Worm (Caenorhabditis elegans) whole organism, L4 larva: ENCODE data around the gene C34F6.5.

ENCODE experiments used
- F44E2.7 ChIP-seq: fragments of 200-800 bp; sonication (Bioruptor generic); IDR thresholded peaks from 2 replicates; pipeline ENCODE4 v2.1.2; 2022; ENCODE audit warnings: missing genetic modification characterization, missing compliant biosample characterization
- Y75B8A.6 ChIP-seq: fragments of 200-800 bp; sonication (Bioruptor generic); IDR thresholded peaks from 2 replicates; pipeline ENCODE4 v1.3.6; 2022; ENCODE audit warnings: missing genetic modification reagents, missing genetic modification characterization, missing compliant biosample characterization
- aha-1 ChIP-seq: fragments of 150-350 bp; peaks from one replicate; lab custom pipeline; 2014; ENCODE audit warnings: missing biosample characterization, missing genetic modification characterization
- arid-1 ChIP-seq: fragments of 200-800 bp; sonication (Bioruptor generic); conservative IDR thresholded peaks from 2 replicates; pipeline ENCODE4 v1.3.6; 2022; ENCODE audit warnings: missing genetic modification reagents, missing genetic modification characterization, missing compliant biosample characterization
- ceh-44 ChIP-seq: fragments of 200-800 bp; sonication (Bioruptor generic); IDR thresholded peaks from 2 replicates; pipeline ENCODE4 v1.3.6; 2022; ENCODE audit warnings: missing genetic modification reagents, missing genetic modification characterization, missing compliant biosample characterization
- ceh-62 ChIP-seq: sonication (generic microtip); optimal IDR thresholded peaks from 2 replicates; lab custom pipeline; 2017; ENCODE audit warnings: missing biosample characterization, missing genetic modification characterization
- daf-16 ChIP-seq, 3 experiments: sonication (generic microtip); optimal IDR thresholded peaks; 2 replicates each; lab custom pipeline; 2016 to 2017; ENCODE audit warnings: missing genetic modification characterization in 3 of 3, missing genetic modification reagents in 3 of 3, mild to moderate bottlenecking in 2 of 3, missing compliant biosample characterization in 2 of 3, missing biosample characterization in 1 of 3, moderate library complexity in 1 of 3
- daf-8 ChIP-seq: fragments of 200-800 bp; sonication (Bioruptor generic); IDR thresholded peaks from 2 replicates; pipeline ENCODE4 v1.3.6; 2022; ENCODE audit warnings: missing genetic modification characterization, missing compliant biosample characterization
- dmd-6 ChIP-seq: fragments of 200-800 bp; sonication (Bioruptor generic); IDR thresholded peaks from 2 replicates; pipeline ENCODE4 v1.3.6; 2022; ENCODE audit warnings: missing genetic modification reagents, missing genetic modification characterization, missing compliant biosample characterization
- dpl-1 ChIP-seq: fragments of 150-350 bp; optimal IDR thresholded peaks from 2 replicates; lab custom pipeline; 2014; ENCODE audit warnings: missing biosample characterization, missing genetic modification reagents, missing genetic modification characterization
- dve-1 ChIP-seq: sonication (generic microtip); optimal IDR thresholded peaks from 2 replicates; lab custom pipeline; 2017; ENCODE audit warnings: antibody characterized with exemption, mild to moderate bottlenecking, missing genetic modification characterization, missing compliant biosample characterization; ENCODE audit not compliant: insufficient read depth
- egl-43 ChIP-seq: fragments of 200-800 bp; sonication (Bioruptor generic); IDR thresholded peaks from 2 replicates; pipeline ENCODE4 v1.3.6; 2022; ENCODE audit warnings: missing genetic modification reagents, missing genetic modification characterization, missing compliant biosample characterization
- hif-1 ChIP-seq, 2 experiments: sonication (generic microtip); optimal IDR thresholded peaks; 2 replicates each; lab custom pipeline; 2016 to 2017; ENCODE audit warnings: missing compliant biosample characterization in 2 of 2, missing genetic modification characterization in 2 of 2, missing genetic modification reagents in 2 of 2, missing genotype in 2 of 2, mild to moderate bottlenecking in 1 of 2
- lim-7 ChIP-seq: fragments of 200-800 bp; sonication (Bioruptor generic); IDR thresholded peaks from 2 replicates; pipeline ENCODE4 v1.3.6; 2022; ENCODE audit warnings: missing genetic modification characterization, missing compliant biosample characterization
- lir-3 ChIP-seq: sonication (generic microtip); optimal IDR thresholded peaks from 2 replicates; lab custom pipeline; 2016; ENCODE audit warnings: mild to moderate bottlenecking, missing genetic modification characterization, missing compliant biosample characterization
- madf-5 ChIP-seq, 2 experiments: fragments of 200-800 bp; sonication (Bioruptor generic); IDR thresholded peaks; 2 replicates each; pipeline ENCODE4 v1.3.6; 2022; ENCODE audit warnings: missing compliant biosample characterization in 2 of 2, missing genetic modification characterization in 2 of 2
- mdt-29 ChIP-seq: fragments of 200-800 bp; sonication (Bioruptor generic); IDR thresholded peaks from 2 replicates; pipeline ENCODE4 v1.3.6; 2022; ENCODE audit warnings: missing genetic modification reagents, missing genetic modification characterization, missing compliant biosample characterization
- saeg-2 ChIP-seq: fragments of 200-800 bp; sonication (Bioruptor generic); IDR thresholded peaks from 2 replicates; pipeline ENCODE4 v1.3.6; 2022; ENCODE audit warnings: missing genetic modification reagents, missing genetic modification characterization, missing compliant biosample characterization
- spr-3 ChIP-seq: fragments of 200-800 bp; sonication (Bioruptor generic); optimal IDR thresholded peaks from 2 replicates; lab custom pipeline; 2018; ENCODE audit warnings: mild to moderate bottlenecking, missing genetic modification characterization, missing compliant biosample characterization
- vab-7 ChIP-seq: fragments of 200-800 bp; sonication (Bioruptor generic); IDR thresholded peaks from 2 replicates; pipeline ENCODE4 v1.3.6; 2022; ENCODE audit warnings: missing genetic modification reagents, missing genetic modification characterization, missing compliant biosample characterization
- zip-11 ChIP-seq: fragments of 200-800 bp; sonication (Bioruptor generic); IDR thresholded peaks from 2 replicates; pipeline ENCODE4 v1.3.6; 2022; ENCODE audit warnings: missing genetic modification characterization, missing compliant biosample characterization
- zip-2 ChIP-seq: fragments of 150-350 bp; optimal IDR thresholded peaks from 2 replicates; lab custom pipeline; 2014; ENCODE audit warnings: missing biosample characterization, missing genetic modification characterization

C34F6.5 gene

ce11 chrX:11162778-11163584, 45.7 kb downstream of the C34F6.5 start (continued):
- TF ChIP-seq egl-43 (no peak), zip-2 (tag; lab: Kevin White, UChicago) (no peak), mdt-29 (peak; percentile 36; the same call in 1 of the 2 replicates), vab-7 (peak; percentile 67), daf-16 (GFP tag; optimal IDR thresholded peaks at IDR 0.05; lab: Kevin White, UChicago) (peak in 1 of 2 experiments; percentile 67), daf-16 (tag; optimal IDR thresholded peaks at IDR 0.05; lab: Kevin White, UChicago) (no peak), ceh-62 (tag; lab: Kevin White, UChicago) (no peak), Y75B8A.6 (GFP tag; lab: Robert Waterston, UW) (no peak), saeg-2 (GFP tag; lab: Robert Waterston, UW) (0 out of 2 replicates have a peak, but pooled peaks have one; percentile 34)

ce11 chrX:11160537-11160936, 48.2 kb downstream of the C34F6.5 start, which contains the start of gene C05C9.1:
Gene C05C9.1 (plus strand): TSS chrX:11160837.
- TF ChIP-seq spr-3 (no peak), aha-1 (tag; lab: Kevin White, UChicago) (no peak), dve-1 (tag; lab: Kevin White, UChicago) (no peak), daf-8 (GFP tag; lab: Robert Waterston, UW) (no peak), madf-5 (GFP tag; IDR thresholded peaks at IDR 0.05; lab: Robert Waterston, UW) (no peak), dpl-1 (no peak), arid-1 (no peak), lir-3 (tag; lab: Kevin White, UChicago) (no peak), ceh-44 (no peak), lim-7 (GFP tag; lab: Robert Waterston, UW) (no peak), zip-11 (GFP tag; lab: Robert Waterston, UW) (no peak), dmd-6 (no peak), hif-1 (tag; optimal IDR thresholded peaks at IDR 0.05; lab: Kevin White, UChicago) (no peak), F44E2.7 (no peak)
